Worm (Caenorhabditis elegans) whole organism, L1 larva: ENCODE measurements around the gene C17G1.2.
A peak's percentile ranks its signal among the peaks of the same experiment; 100 is the strongest.

ENCODE experiments used
- F16B12.6 ChIP-seq: fragments of 150-350 bp; optimal IDR thresholded peaks from 2 replicates; lab custom pipeline; 2014; ENCODE audit warnings: missing biosample characterization, missing genetic modification characterization
- blmp-1 ChIP-seq: fragments of 150-350 bp; optimal IDR thresholded peaks from 2 replicates; lab custom pipeline; 2014; ENCODE audit warnings: missing biosample characterization, missing genetic modification characterization
- ceh-8 ChIP-seq: fragments of 200-800 bp; sonication (Bioruptor generic); optimal IDR thresholded peaks from 2 replicates; lab custom pipeline; 2018; ENCODE audit warnings: mild to moderate bottlenecking, missing genetic modification characterization, moderate library complexity, missing compliant biosample characterization
- ceh-82 ChIP-seq, 3 experiments: fragments of 150-350 bp in 1 of 3; sonication (generic microtip) in 2 of 3; optimal IDR thresholded peaks; 2 replicates each; lab custom pipeline; 2014 to 2017; ENCODE audit warnings: missing biosample characterization in 3 of 3, missing genetic modification characterization in 3 of 3
- ceh-90 ChIP-seq: sonication (generic microtip); optimal IDR thresholded peaks from 2 replicates; lab custom pipeline; 2016; ENCODE audit warnings: missing genetic modification characterization, missing compliant biosample characterization
- ces-1 ChIP-seq: fragments of 150-350 bp; optimal IDR thresholded peaks from 2 replicates; lab custom pipeline; 2014; ENCODE audit warnings: missing biosample characterization, missing genetic modification reagents, missing genetic modification characterization
- dsc-1 ChIP-seq: sonication (generic microtip); optimal IDR thresholded peaks from 2 replicates; lab custom pipeline; 2016; ENCODE audit warnings: mild to moderate bottlenecking, missing genetic modification characterization, missing compliant biosample characterization
- efl-1 ChIP-seq, 4 experiments: fragments of 150-350 bp; optimal IDR thresholded peaks in 3 of 4; peaks in 1 of 4; 1 replicate in 1 of 4; 2 replicates in 3 of 4; lab custom pipeline; 2014; ENCODE audit warnings: missing biosample characterization in 2 of 4, missing genetic modification characterization in 2 of 4, missing genetic modification reagents in 2 of 4
- efl-3 ChIP-seq: fragments of 200-800 bp; sonication (Bioruptor generic); optimal IDR thresholded peaks from 2 replicates; lab custom pipeline; 2018; ENCODE audit warnings: mild to moderate bottlenecking, missing genetic modification characterization, missing compliant biosample characterization
- elt-2 ChIP-seq: sonication (generic microtip); optimal IDR thresholded peaks from 2 replicates; lab custom pipeline; 2016; ENCODE audit warnings: missing genetic modification characterization, mild to moderate bottlenecking, inconsistent platforms, missing compliant biosample characterization, missing genetic modification reagents
- elt-3 ChIP-seq, 6 experiments: fragments of 150-350 bp in 1 of 6; sonication (generic microtip); optimal IDR thresholded peaks; 2 replicates each; lab custom pipeline; 2017 to 2018; ENCODE audit warnings: missing biosample characterization in 6 of 6, missing genetic modification characterization in 6 of 6, inconsistent platforms in 1 of 6
- fkh-4 ChIP-seq: sonication (generic microtip); optimal IDR thresholded peaks from 2 replicates; lab custom pipeline; 2016; ENCODE audit warnings: missing compliant biosample characterization, missing genetic modification characterization, borderline replicate concordance
- fkh-8 ChIP-seq: sonication (generic microtip); optimal IDR thresholded peaks from 2 replicates; lab custom pipeline; 2016; ENCODE audit warnings: mild to moderate bottlenecking, missing genetic modification characterization, missing compliant biosample characterization
- fos-1 ChIP-seq: fragments of 150-350 bp; optimal IDR thresholded peaks from 2 replicates; lab custom pipeline; 2014; ENCODE audit warnings: missing biosample characterization, missing genetic modification characterization
- grh-1 ChIP-seq: fragments of 200-800 bp; sonication (Bioruptor generic); IDR thresholded peaks from 2 replicates; pipeline ENCODE4 v1.3.6; 2022; ENCODE audit warnings: missing genetic modification reagents, missing genetic modification characterization, missing compliant biosample characterization
- jun-1 ChIP-seq: fragments of 150-350 bp; optimal IDR thresholded peaks from 2 replicates; lab custom pipeline; 2014; ENCODE audit warnings: missing biosample characterization, missing genetic modification reagents, missing genetic modification characterization
- lin-14 ChIP-seq: fragments of 200-800 bp; sonication (Bioruptor generic); optimal IDR thresholded peaks from 2 replicates; lab custom pipeline; 2018; ENCODE audit warnings: mild to moderate bottlenecking, missing genetic modification characterization, moderate library complexity, missing compliant biosample characterization
- lin-15B ChIP-seq: fragments of 150-350 bp; sonication (generic microtip); optimal IDR thresholded peaks from 3 replicates; lab custom pipeline; 2014; ENCODE audit warnings: missing biosample characterization, missing genetic modification characterization
- mab-9 ChIP-seq: fragments of 200-800 bp; sonication (Bioruptor generic); IDR thresholded peaks from 2 replicates; pipeline ENCODE4 v1.3.6; 2022; ENCODE audit warnings: missing genetic modification reagents, missing genetic modification characterization, missing compliant biosample characterization
- mdl-1 ChIP-seq, 2 experiments: fragments of 150-350 bp; optimal IDR thresholded peaks; 2 replicates each; lab custom pipeline; 2014 to 2017; ENCODE audit warnings: missing biosample characterization in 2 of 2, missing genetic modification characterization in 2 of 2, inconsistent platforms in 1 of 2
- mef-2 ChIP-seq: fragments of 150-350 bp; optimal IDR thresholded peaks from 2 replicates; lab custom pipeline; 2014; ENCODE audit warnings: missing biosample characterization, missing genetic modification characterization
- nhr-20 ChIP-seq: sonication (generic microtip); optimal IDR thresholded peaks from 2 replicates; lab custom pipeline; 2016; ENCODE audit warnings: mild to moderate bottlenecking, missing genetic modification characterization, missing compliant biosample characterization
- nhr-237 ChIP-seq: fragments of 150-350 bp; optimal IDR thresholded peaks from 2 replicates; lab custom pipeline; 2014; ENCODE audit warnings: missing biosample characterization, missing genetic modification characterization
- nhr-71 ChIP-seq: sonication (generic microtip); optimal IDR thresholded peaks from 2 replicates; lab custom pipeline; 2016; ENCODE audit warnings: mild to moderate bottlenecking, missing genetic modification characterization, moderate library complexity, missing compliant biosample characterization
- nhr-76 ChIP-seq: sonication (generic microtip); optimal IDR thresholded peaks from 2 replicates; lab custom pipeline; 2017; ENCODE audit warnings: missing biosample characterization, missing genetic modification characterization
- nhr-90 ChIP-seq: sonication (generic microtip); optimal IDR thresholded peaks from 2 replicates; lab custom pipeline; 2016; ENCODE audit warnings: mild to moderate bottlenecking, missing genetic modification characterization, missing compliant biosample characterization; ENCODE audit not compliant: poor library complexity
- pag-3 ChIP-seq: sonication (generic microtip); optimal IDR thresholded peaks from 2 replicates; lab custom pipeline; 2017; ENCODE audit warnings: missing genetic modification characterization, mild to moderate bottlenecking, missing compliant biosample characterization, antibody characterized with exemption, borderline replicate concordance; ENCODE audit not compliant: insufficient read depth
- pax-3 ChIP-seq: fragments of 200-800 bp; sonication (Bioruptor generic); optimal IDR thresholded peaks from 2 replicates; lab custom pipeline; 2018; ENCODE audit warnings: mild to moderate bottlenecking, missing genetic modification characterization, moderate library complexity, missing compliant biosample characterization
- pqm-1 ChIP-seq: sonication (generic microtip); optimal IDR thresholded peaks from 3 replicates; lab custom pipeline; 2017; ENCODE audit warnings: missing biosample characterization, missing genetic modification characterization
- rnt-1 ChIP-seq: sonication (generic microtip); optimal IDR thresholded peaks from 2 replicates; lab custom pipeline; 2016; ENCODE audit warnings: mild to moderate bottlenecking, missing genetic modification characterization, moderate library complexity, missing compliant biosample characterization
- skn-1 ChIP-seq: fragments of 150-350 bp; optimal IDR thresholded peaks from 2 replicates; lab custom pipeline; 2014; ENCODE audit warnings: missing biosample characterization, missing genetic modification characterization
- snpc-4 ChIP-seq: fragments of 150-350 bp; optimal IDR thresholded peaks from 2 replicates; lab custom pipeline; 2014; ENCODE audit warnings: missing biosample characterization, missing genetic modification characterization
- snu-23 ChIP-seq: sonication (generic microtip); optimal IDR thresholded peaks from 2 replicates; lab custom pipeline; 2016; ENCODE audit warnings: missing genetic modification characterization, missing compliant biosample characterization
- sox-4 ChIP-seq: sonication (generic microtip); optimal IDR thresholded peaks from 2 replicates; lab custom pipeline; 2016; ENCODE audit warnings: missing genetic modification characterization, missing compliant biosample characterization
- sptf-1 ChIP-seq: fragments of 150-350 bp; optimal IDR thresholded peaks from 2 replicates; lab custom pipeline; 2014; ENCODE audit warnings: missing biosample characterization, missing genetic modification characterization
- unc-130 ChIP-seq: fragments of 150-350 bp; optimal IDR thresholded peaks from 2 replicates; lab custom pipeline; 2017; ENCODE audit warnings: missing biosample characterization, missing genetic modification characterization, inconsistent platforms
- unc-62 ChIP-seq: fragments of 150-350 bp; optimal IDR thresholded peaks from 2 replicates; lab custom pipeline; 2014; ENCODE audit warnings: missing biosample characterization, missing genetic modification reagents, missing genetic modification characterization
- vab-15 ChIP-seq: sonication (generic microtip); optimal IDR thresholded peaks from 2 replicates; lab custom pipeline; 2017; ENCODE audit warnings: missing genotype, mild to moderate bottlenecking, missing genetic modification characterization, missing compliant biosample characterization
- ztf-4 ChIP-seq: fragments of 150-350 bp; optimal IDR thresholded peaks from 2 replicates; lab custom pipeline; 2014; ENCODE audit warnings: missing biosample characterization, missing genetic modification characterization

Gene C17G1.2

DNA sequence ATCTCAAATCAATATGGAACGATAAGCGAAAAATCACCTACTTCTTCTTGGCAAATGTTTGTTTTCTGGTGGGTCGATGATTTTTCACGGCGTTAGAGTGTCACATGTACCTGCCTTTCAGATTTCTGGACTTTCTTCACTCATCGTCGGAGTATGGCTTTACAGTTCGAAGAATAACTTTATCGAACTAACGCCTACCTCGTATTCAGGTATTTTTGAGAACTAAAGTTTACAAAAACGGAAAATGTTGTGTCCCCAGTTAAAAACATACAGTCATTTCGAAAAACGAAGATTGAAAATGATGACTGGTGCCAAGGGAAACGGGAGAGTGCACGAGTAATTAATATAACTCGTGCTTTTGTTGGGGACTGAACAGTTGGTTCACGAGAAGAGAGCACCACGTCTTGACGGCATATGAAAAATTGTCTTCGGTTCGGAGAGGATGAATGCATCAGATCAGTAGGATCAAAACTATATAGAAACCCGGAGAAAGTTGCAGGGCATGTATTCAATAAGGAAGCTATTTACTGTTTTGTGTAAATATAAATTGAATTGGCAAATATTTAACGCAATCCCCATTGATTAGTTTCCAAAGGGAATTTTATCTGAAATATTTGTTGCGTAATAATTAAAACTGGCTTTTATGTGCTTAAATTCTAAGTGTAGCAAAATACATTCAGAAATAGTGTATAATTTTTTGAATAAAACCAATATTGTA, 12.1 kb downstream of the C17G1.2 start:
- no peak for TF ChIP-seq blmp-1 (tag; lab: Kevin White, UChicago)
- no peak for TF ChIP-seq fkh-8 (tag; lab: Kevin White, UChicago)
- no peak for TF ChIP-seq efl-1 (optimal IDR thresholded peaks at IDR 0.05; lab: Kevin White, UChicago)
- TF ChIP-seq efl-1 (GFP tag; optimal IDR thresholded peaks at IDR 0.05 in 1 of 2; lab: Kevin White, UChicago): peak in 1 of 2 experiments; percentile 61
- peak; percentile 9 for TF ChIP-seq unc-130
- peak; percentile 28 for TF ChIP-seq rnt-1
- TF ChIP-seq lin-14 (GFP tag; lab: Kevin White, UChicago): peak; percentile 41
- peak; percentile 36 for TF ChIP-seq nhr-71
- no peak for TF ChIP-seq sox-4
- no peak for TF ChIP-seq elt-3 (tag; optimal IDR thresholded peaks at IDR 0.05; lab: Kevin White, UChicago)

DNA sequence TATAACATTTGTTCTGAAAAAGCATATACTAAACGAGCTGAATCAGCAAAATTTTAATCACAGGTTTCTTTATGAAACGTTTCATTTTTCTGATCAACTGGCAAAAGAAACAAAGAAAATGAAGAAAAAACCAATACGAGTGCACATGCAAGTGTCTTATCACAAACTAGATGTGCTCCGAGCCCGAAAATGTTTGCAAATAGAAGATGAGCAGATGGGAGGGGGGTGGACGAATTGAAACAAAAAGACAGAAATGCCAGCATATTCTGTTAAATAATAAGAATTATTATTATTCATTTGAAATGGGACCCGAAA, 12.6 kb downstream of the C17G1.2 start:
- TF ChIP-seq efl-1 (optimal IDR thresholded peaks at IDR 0.05; lab: Kevin White, UChicago) (no peak), efl-1 (GFP tag; optimal IDR thresholded peaks at IDR 0.05 in 1 of 2; lab: Kevin White, UChicago) (peak in 1 of 2 experiments; percentile 47), mdl-1 (tag; optimal IDR thresholded peaks at IDR 0.05; lab: Kevin White, UChicago) (no peak), elt-2 (tag; lab: Kevin White, UChicago) (peak; percentile 31)
- TF ChIP-seq, all 84 proteins: peak for 2

DNA sequence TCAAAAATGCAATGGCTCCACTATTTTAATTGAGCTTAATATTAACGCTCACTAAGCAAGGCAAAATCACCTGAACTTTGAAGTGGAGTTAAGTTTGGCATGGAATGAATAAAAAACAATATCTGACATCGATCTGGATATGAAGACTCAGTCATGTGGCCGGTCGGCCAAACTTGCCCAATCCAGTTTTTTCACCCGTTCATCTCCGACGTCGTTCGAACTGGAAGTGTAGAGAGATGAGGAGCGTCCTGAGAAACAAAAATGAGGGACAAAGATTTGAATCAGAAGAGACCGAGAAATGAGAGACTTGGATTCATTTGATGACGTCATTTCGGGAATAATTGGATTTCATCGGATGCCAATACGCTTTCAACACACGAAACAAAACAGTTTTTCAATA, 16.7 kb downstream of the C17G1.2 start:
- TF ChIP-seq ceh-8 (GFP tag; lab: Kevin White, UChicago) (no peak), blmp-1 (tag; lab: Kevin White, UChicago) (peak; percentile 56), ztf-4 (tag; lab: Kevin White, UChicago) (peak; percentile 5), jun-1 (peak; percentile 9), mdl-1 (tag; optimal IDR thresholded peaks at IDR 0.05; lab: Kevin White, UChicago) (no peak), efl-1 (optimal IDR thresholded peaks at IDR 0.05; lab: Kevin White, UChicago) (no peak), efl-1 (GFP tag; optimal IDR thresholded peaks at IDR 0.05 in 1 of 2; lab: Kevin White, UChicago) (peak in 1 of 2 experiments; percentile 23)

DNA sequence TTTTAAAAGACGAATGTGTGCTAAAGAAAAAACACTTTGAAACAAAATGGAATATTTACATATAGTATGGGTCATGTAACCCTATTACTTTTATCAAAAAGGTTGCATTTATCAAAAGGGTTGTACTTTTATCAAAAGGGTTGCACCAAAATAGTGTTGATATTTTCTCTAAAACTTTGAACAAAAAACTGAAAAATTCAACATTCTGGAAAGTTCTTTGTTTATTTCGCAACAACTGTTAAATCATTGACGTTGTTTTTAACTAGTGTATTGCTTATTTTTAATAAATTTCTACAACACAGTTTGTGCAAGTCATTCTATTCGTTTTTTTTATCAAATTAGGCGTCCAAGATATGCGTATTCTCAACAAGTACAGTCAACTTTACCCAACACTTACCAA, 17.2 kb downstream of the C17G1.2 start, which contains the start of the genes C17G1.5 and C17G1.14:
Gene C17G1.5 (plus strand): TSS at position 266 of the 400 bp plus-strand sequence.
Gene C17G1.14 (plus strand): TSS at position 277 of the 400 bp plus-strand sequence.
- TF ChIP-seq ceh-90 (no peak), F16B12.6 (tag; lab: Kevin White, UChicago) (no peak), pag-3 (tag; lab: Kevin White, UChicago) (no peak), sptf-1 (no peak), snpc-4 (tag; lab: Kevin White, UChicago) (no peak), lin-15B (no peak), grh-1 (GFP tag; lab: Robert Waterston, UW) (no peak), nhr-76 (no peak), sox-4 (no peak), pqm-1 (no peak), dsc-1 (tag; lab: Kevin White, UChicago) (no peak), nhr-20 (tag; lab: Kevin White, UChicago) (no peak), mab-9 (GFP tag; lab: Robert Waterston, UW) (no peak), fkh-4 (tag; lab: Kevin White, UChicago) (no peak)

DNA sequence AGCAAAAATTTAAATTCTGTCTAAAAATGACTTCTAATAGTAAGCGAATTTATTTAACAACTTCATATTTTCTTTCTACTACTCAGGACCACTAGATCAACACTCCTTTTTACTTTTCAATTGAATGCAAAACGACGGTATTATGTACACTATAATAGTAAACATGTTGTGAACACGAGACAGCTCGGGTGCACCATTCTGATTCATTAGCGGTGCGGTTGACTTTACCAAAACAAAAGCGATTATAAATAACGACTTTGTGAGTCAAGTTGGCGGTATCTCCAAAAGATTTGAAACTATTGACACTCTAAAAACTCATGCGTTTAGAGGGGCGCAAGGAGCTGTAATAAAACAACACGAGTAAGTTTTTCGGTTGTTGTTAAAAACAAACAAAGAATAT, 19.2 kb downstream of the C17G1.2 start:
- TF ChIP-seq nhr-76: no peak
- no peak for TF ChIP-seq sox-4
- no peak for TF ChIP-seq snu-23 (GFP tag; lab: Kevin White, UChicago)
- no peak for TF ChIP-seq ceh-90
- TF ChIP-seq sptf-1: no peak
- TF ChIP-seq fos-1 (tag; lab: Kevin White, UChicago): no peak
- TF ChIP-seq rnt-1: no peak

DNA sequence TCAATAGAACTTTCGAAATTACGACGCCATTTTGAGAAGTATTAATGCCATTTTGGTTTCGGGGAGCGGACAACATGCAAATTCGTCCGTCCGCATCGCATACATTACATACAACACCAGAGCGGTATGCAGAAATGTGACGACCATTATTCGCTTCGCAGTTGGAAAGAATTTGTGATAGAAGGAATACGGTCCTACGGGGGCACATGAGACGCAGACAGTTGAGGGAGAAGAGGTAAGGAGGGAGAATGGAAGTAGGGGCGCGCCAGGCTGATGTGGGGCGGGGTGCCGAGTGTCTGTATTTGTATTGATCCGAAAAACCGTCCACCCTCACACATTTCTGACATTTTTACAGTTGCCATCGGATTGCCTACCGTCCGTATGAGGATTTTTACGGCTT, 20.0 kb downstream of the C17G1.2 start:
- TF ChIP-seq skn-1 (tag; lab: Kevin White, UChicago) (no peak), mef-2 (no peak), elt-2 (tag; lab: Kevin White, UChicago) (no peak), efl-3 (no peak), fkh-4 (tag; lab: Kevin White, UChicago) (no peak), ceh-8 (GFP tag; lab: Kevin White, UChicago) (no peak), pag-3 (tag; lab: Kevin White, UChicago) (no peak), nhr-90 (peak; percentile 11), ces-1 (GFP tag; lab: Kevin White, UChicago) (no peak), ceh-82 (tag; optimal IDR thresholded peaks at IDR 0.05; lab: Kevin White, UChicago) (no peak), F16B12.6 (tag; lab: Kevin White, UChicago) (no peak), snu-23 (GFP tag; lab: Kevin White, UChicago) (peak; percentile 29), fos-1 (tag; lab: Kevin White, UChicago) (no peak), mab-9 (GFP tag; lab: Robert Waterston, UW) (no peak), unc-62 (GFP tag; lab: Kevin White, UChicago) (no peak), blmp-1 (tag; lab: Kevin White, UChicago) (peak; percentile 51), nhr-237 (tag; lab: Kevin White, UChicago) (no peak), pax-3 (tag; lab: Kevin White, UChicago) (no peak), nhr-76 (no peak), vab-15 (tag; lab: Kevin White, UChicago) (no peak)
